Fruit fly (Drosophila melanogaster) whole organism, embryonic: ENCODE measurements around the gene DAAM.

Source experiments
- Aef1 ChIP-seq: fragments of 200-800 bp; sonication (Bioruptor generic); IDR thresholded peaks from 3 replicates; pipeline ENCODE4 v1.3.6; 2022; ENCODE audit warnings: missing biosample characterization, missing genetic modification characterization
- Atf-2 ChIP-seq: fragments of 200-800 bp; sonication (Bioruptor generic); optimal IDR thresholded peaks from 2 replicates; lab custom pipeline; 2016; ENCODE audit warnings: missing biosample characterization, missing genetic modification characterization
- B-H2 ChIP-seq: fragments of 200-800 bp; sonication (Bioruptor generic); optimal IDR thresholded peaks from 2 replicates; lab custom pipeline; 2018; ENCODE audit warnings: missing biosample characterization, mild to moderate bottlenecking, missing genetic modification characterization
- Bgb ChIP-seq: fragments of 200-800 bp; sonication (Bioruptor generic); IDR thresholded peaks from 2 replicates; pipeline ENCODE4 v1.3.6; 2022; ENCODE audit warnings: missing biosample characterization, missing genetic modification characterization; ENCODE audit not compliant: partially characterized antibody
- C15 ChIP-seq: fragments of 200-800 bp; sonication (Bioruptor generic); IDR thresholded peaks from 3 replicates; pipeline ENCODE4 v1.3.6; 2022; ENCODE audit warnings: missing biosample characterization, missing genetic modification characterization
- CG10979 ChIP-seq: fragments of 200-800 bp; sonication (Bioruptor generic); optimal IDR thresholded peaks from 2 replicates; lab custom pipeline; 2018; ENCODE audit warnings: missing biosample characterization, mild to moderate bottlenecking, missing genetic modification characterization, moderate library complexity
- CG11093 ChIP-seq: fragments of 200-800 bp; sonication (Bioruptor generic); IDR thresholded peaks from 3 replicates; pipeline ENCODE4 v1.3.6; 2022; ENCODE audit warnings: missing biosample characterization, missing genetic modification characterization
- CG11398 ChIP-seq: fragments of 200-800 bp; sonication (Bioruptor generic); optimal IDR thresholded peaks from 2 replicates; lab custom pipeline; 2016; ENCODE audit warnings: missing biosample characterization, missing genetic modification characterization
- CG12391 ChIP-seq: fragments of 200-800 bp; sonication (Bioruptor generic); optimal IDR thresholded peaks from 3 replicates; lab custom pipeline; 2018; ENCODE audit warnings: missing biosample characterization, mild to moderate bottlenecking, missing genetic modification characterization, moderate library complexity
- CG14710 ChIP-seq: fragments of 200-800 bp; sonication (Bioruptor generic); optimal IDR thresholded peaks from 3 replicates; lab custom pipeline; 2019; ENCODE audit warnings: missing biosample characterization, mild to moderate bottlenecking, missing genetic modification characterization, moderate library complexity
- CG17186 ChIP-seq: fragments of 200-800 bp; sonication (Bioruptor generic); optimal IDR thresholded peaks from 3 replicates; lab custom pipeline; 2017; ENCODE audit warnings: missing biosample characterization, missing genetic modification reagents, missing genetic modification characterization
- CG18476 ChIP-seq: fragments of 200-800 bp; sonication (Bioruptor generic); optimal IDR thresholded peaks from 2 replicates; lab custom pipeline; 2016; ENCODE audit warnings: missing biosample characterization, mild to moderate bottlenecking, missing genetic modification characterization
- CG2120 ChIP-seq: fragments of 200-800 bp; sonication (Bioruptor generic); optimal IDR thresholded peaks from 3 replicates; lab custom pipeline; 2016; ENCODE audit warnings: missing biosample characterization, missing genetic modification characterization
- CG2129 ChIP-seq: fragments of 200-800 bp; sonication (Bioruptor generic); IDR thresholded peaks from 2 replicates; pipeline ENCODE4 v1.3.6; 2022; ENCODE audit warnings: missing biosample characterization, missing genetic modification characterization; ENCODE audit not compliant: partially characterized antibody
- CG2712 ChIP-seq: fragments of 200-800 bp; optimal IDR thresholded peaks from 3 replicates; lab custom pipeline; 2019; ENCODE audit warnings: missing biosample characterization, mild to moderate bottlenecking, missing genetic modification characterization, moderate library complexity
- CG2889 ChIP-seq: fragments of 200-800 bp; sonication (Bioruptor generic); IDR thresholded peaks from 3 replicates; pipeline ENCODE4 v1.3.6; 2022; ENCODE audit warnings: missing biosample characterization, missing genetic modification characterization
- CG31441 ChIP-seq: fragments of 200-800 bp; sonication (Bioruptor generic); IDR thresholded peaks from 2 replicates; pipeline ENCODE4 v1.3.6; 2022; ENCODE audit warnings: missing biosample characterization, missing genetic modification characterization
- CG5953 ChIP-seq: fragments of 200-800 bp; sonication (Bioruptor generic); IDR thresholded peaks from 2 replicates; pipeline ENCODE4 v1.3.6; 2022; ENCODE audit warnings: missing biosample characterization, missing genetic modification characterization
- CG8478 ChIP-seq: fragments of >200 bp; optimal IDR thresholded peaks from 2 replicates; lab custom pipeline; 2018
- CG9437 ChIP-seq: fragments of 200-800 bp; sonication (Bioruptor generic); optimal IDR thresholded peaks from 2 replicates; lab custom pipeline; 2018; ENCODE audit warnings: missing biosample characterization, mild to moderate bottlenecking, missing genetic modification characterization
- CG9876 ChIP-seq: fragments of 200-800 bp; sonication (Bioruptor generic); optimal IDR thresholded peaks from 2 replicates; lab custom pipeline; 2016; ENCODE audit warnings: missing biosample characterization, missing genetic modification characterization
- Dfd ChIP-seq, 2 experiments: fragments of >200 bp; optimal IDR thresholded peaks; 2 replicates each; lab custom pipeline; 2017; ENCODE audit warnings: missing biosample characterization in 2 of 2, missing genetic modification characterization in 2 of 2
- Ets65A ChIP-seq: fragments of 200-800 bp; sonication (Bioruptor generic); peaks from one replicate; lab custom pipeline; 2016; ENCODE audit warnings: missing biosample characterization, missing genetic modification characterization
- Fer3 ChIP-seq: fragments of 200-800 bp; sonication (Bioruptor generic); optimal IDR thresholded peaks from 2 replicates; lab custom pipeline; 2018; ENCODE audit warnings: missing biosample characterization, mild to moderate bottlenecking, missing genetic modification characterization, moderate library complexity
- HLH54F ChIP-seq: fragments of 200-800 bp; sonication (Bioruptor generic); optimal IDR thresholded peaks from 3 replicates; lab custom pipeline; 2016; ENCODE audit warnings: missing biosample characterization, missing genetic modification characterization
- Hey ChIP-seq: fragments of 200-800 bp; sonication (Bioruptor generic); optimal IDR thresholded peaks from 3 replicates; lab custom pipeline; 2018; ENCODE audit warnings: missing biosample characterization, mild to moderate bottlenecking, missing genetic modification characterization
- Mrtf ChIP-seq: fragments of 200-800 bp; sonication (Bioruptor generic); IDR thresholded peaks from 3 replicates; pipeline ENCODE4 v1.3.6; 2022; ENCODE audit warnings: missing biosample characterization, missing genetic modification characterization
- NC2β ChIP-seq: fragments of 200-800 bp; sonication (Bioruptor generic); optimal IDR thresholded peaks from 2 replicates; lab custom pipeline; 2016; ENCODE audit warnings: missing biosample characterization, missing genetic modification characterization
- Ravus ChIP-seq: fragments of 200-800 bp; sonication (Bioruptor generic); IDR thresholded peaks from 2 replicates; pipeline ENCODE4 v1.3.6; 2022; ENCODE audit warnings: missing biosample characterization, missing genetic modification characterization
- Scr ChIP-seq: fragments of 200-800 bp; sonication (Bioruptor generic); IDR thresholded peaks from 2 replicates; pipeline ENCODE4 v1.3.6; 2022; ENCODE audit warnings: missing biosample characterization, missing genetic modification characterization; ENCODE audit not compliant: partially characterized antibody
- corto ChIP-seq: fragments of 200-800 bp; sonication (Bioruptor generic); optimal IDR thresholded peaks from 2 replicates; lab custom pipeline; 2016; ENCODE audit warnings: missing biosample characterization, mild to moderate bottlenecking, missing genetic modification characterization, moderate library complexity
- crol ChIP-seq: fragments of 200-800 bp; sonication (Bioruptor generic); IDR thresholded peaks from 2 replicates; pipeline ENCODE4 v1.3.6; 2022; ENCODE audit warnings: missing biosample characterization, missing genetic modification characterization
- esg ChIP-seq: fragments of 200-800 bp; sonication (Bioruptor generic); conservative IDR thresholded peaks from 2 replicates; pipeline ENCODE4 v1.3.6; 2022; ENCODE audit warnings: missing biosample characterization, missing genetic modification characterization
- ewg ChIP-seq: fragments of 200-800 bp; sonication (Bioruptor generic); optimal IDR thresholded peaks from 3 replicates; lab custom pipeline; 2017; ENCODE audit warnings: mild to moderate bottlenecking, missing biosample characterization, missing genetic modification reagents, missing genetic modification characterization
- gcm ChIP-seq: fragments of 200-800 bp; sonication (Bioruptor generic); optimal IDR thresholded peaks from 2 replicates; lab custom pipeline; 2019; ENCODE audit warnings: missing biosample characterization, mild to moderate bottlenecking, missing genetic modification characterization, moderate library complexity
- gem ChIP-seq: fragments of 200-800 bp; sonication (Bioruptor generic); optimal IDR thresholded peaks from 2 replicates; lab custom pipeline; 2019; ENCODE audit warnings: missing biosample characterization, mild to moderate bottlenecking, missing genetic modification characterization, moderate library complexity
- ham ChIP-seq: fragments of 200-800 bp; sonication (Bioruptor generic); IDR thresholded peaks from 2 replicates; pipeline ENCODE4 v1.3.6; 2022; ENCODE audit warnings: missing biosample characterization, missing genetic modification characterization
- hkb ChIP-seq, 2 experiments: fragments of 200-800 bp in 1 of 2; fragments of >200 bp in 1 of 2; sonication (Bioruptor generic) in 1 of 2; IDR thresholded peaks in 1 of 2; optimal IDR thresholded peaks in 1 of 2; 2 replicates each; pipeline versions ENCODE4 v1.3.6 to Lab custom; 2017 to 2022; ENCODE audit warnings: missing biosample characterization in 1 of 2, missing genetic modification characterization in 1 of 2
- nau ChIP-seq: fragments of 200-800 bp; sonication (Bioruptor generic); optimal IDR thresholded peaks from 3 replicates; lab custom pipeline; 2017; ENCODE audit warnings: missing biosample characterization, mild to moderate bottlenecking, missing genetic modification characterization, missing genetic modification reagents
- nerfin-2 ChIP-seq: fragments of 200-800 bp; sonication (Bioruptor generic); IDR thresholded peaks from 2 replicates; pipeline ENCODE4 v1.3.6; 2022; ENCODE audit warnings: missing biosample characterization, missing genetic modification characterization; ENCODE audit not compliant: partially characterized antibody
- oc ChIP-seq: fragments of 200-800 bp; sonication (Bioruptor generic); optimal IDR thresholded peaks from 2 replicates; lab custom pipeline; 2018; ENCODE audit warnings: missing biosample characterization, mild to moderate bottlenecking, missing genetic modification characterization, moderate library complexity
- pros ChIP-seq: fragments of 200-800 bp; sonication (Bioruptor generic); optimal IDR thresholded peaks from 3 replicates; lab custom pipeline; 2019; ENCODE audit warnings: missing biosample characterization, mild to moderate bottlenecking, missing genetic modification characterization, moderate library complexity
- rib ChIP-seq: fragments of 200-800 bp; sonication (Bioruptor generic); IDR thresholded peaks from 2 replicates; pipeline ENCODE4 v1.3.6; 2022; ENCODE audit warnings: missing biosample characterization, missing genetic modification characterization
- scrt ChIP-seq: fragments of 200-800 bp; sonication (Bioruptor generic); optimal IDR thresholded peaks from 2 replicates; lab custom pipeline; 2018; ENCODE audit warnings: missing biosample characterization, mild to moderate bottlenecking, missing genetic modification characterization, moderate library complexity
- sim ChIP-seq: fragments of 200-800 bp; sonication (Bioruptor generic); IDR thresholded peaks from 2 replicates; pipeline ENCODE4 v1.3.6; 2022; ENCODE audit warnings: missing biosample characterization, missing genetic modification characterization
- ssp ChIP-seq: fragments of 200-800 bp; sonication (Bioruptor generic); IDR thresholded peaks from 2 replicates; pipeline ENCODE4 v1.3.6; 2022; ENCODE audit warnings: missing biosample characterization, missing genetic modification characterization
- tin ChIP-seq: fragments of 200-800 bp; sonication (Bioruptor generic); optimal IDR thresholded peaks from 3 replicates; lab custom pipeline; 2016; ENCODE audit warnings: missing biosample characterization, missing genetic modification characterization
- tll ChIP-seq, 2 experiments: fragments of 200-800 bp in 1 of 2; fragments of >200 bp in 1 of 2; sonication (Bioruptor generic) in 1 of 2; optimal IDR thresholded peaks; 2 replicates each; lab custom pipeline; 2017 to 2019; ENCODE audit warnings: missing biosample characterization in 2 of 2, missing genetic modification characterization in 2 of 2, mild to moderate bottlenecking in 1 of 2, moderate library complexity in 1 of 2
- trem ChIP-seq: fragments of 200-800 bp; optimal IDR thresholded peaks from 3 replicates; lab custom pipeline; 2019; ENCODE audit warnings: missing biosample characterization, mild to moderate bottlenecking, missing genetic modification characterization, moderate library complexity
- tup ChIP-seq: fragments of 200-800 bp; sonication (Bioruptor generic); optimal IDR thresholded peaks from 2 replicates; lab custom pipeline; 2016; ENCODE audit warnings: missing biosample characterization, mild to moderate bottlenecking, missing genetic modification characterization, moderate library complexity
- vvl ChIP-seq: fragments of 200-800 bp; sonication (Bioruptor generic); IDR thresholded peaks from 2 replicates; pipeline ENCODE4 v1.3.6; 2022; ENCODE audit warnings: missing biosample characterization, missing genetic modification characterization

DAAM gene

DNA sequence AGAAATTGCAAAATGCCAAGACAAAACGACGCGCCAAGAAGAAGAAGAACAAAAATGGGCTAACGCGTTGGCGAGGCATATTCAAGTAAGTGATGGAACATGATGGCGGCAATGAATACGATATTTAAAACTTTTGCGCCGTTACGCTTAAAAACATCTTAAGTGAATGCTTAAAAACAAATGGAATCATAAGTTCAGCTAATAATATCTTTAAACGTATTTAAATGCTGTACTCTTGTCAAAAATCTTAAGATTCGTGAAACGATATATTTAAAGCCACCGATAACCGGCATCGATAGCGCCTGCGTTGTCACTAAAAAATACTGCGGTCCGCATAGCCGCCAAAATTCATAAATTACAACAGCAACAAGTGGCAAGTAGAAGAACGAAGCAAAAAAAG is 82.3 kb downstream of the DAAM start, which contains the start of gene CG11403 (continued):
- peak; percentile 29 for TF ChIP-seq gem
- TF ChIP-seq CG17186 (GFP tag; lab: Kevin White, UChicago) = peak; percentile 59
- peak; percentile 22 for TF ChIP-seq CG2120 (GFP tag; lab: Kevin White, UChicago)
- no peak for TF ChIP-seq Hey
- no peak for TF ChIP-seq Dfd (GFP tag; optimal IDR thresholded peaks at IDR 0.05; lab: Kevin White, UChicago)
- TF ChIP-seq CG2889 (GFP tag; lab: Robert Waterston, UW) = no peak
- TF ChIP-seq nerfin-2 (GFP tag; lab: Robert Waterston, UW) = peak; percentile 44; the same call in 1 of the 2 replicates
- no peak for TF ChIP-seq CG31441 (GFP tag; lab: Robert Waterston, UW)
- no peak for TF ChIP-seq Atf-2 (GFP tag; lab: Kevin White, UChicago)
- TF ChIP-seq Fer3 (tag; lab: Kevin White, UChicago) = no peak
- no peak for TF ChIP-seq CG9437 (GFP tag; lab: Kevin White, UChicago)
- no peak for TF ChIP-seq HLH54F (GFP tag; lab: Kevin White, UChicago)
- peak; percentile 49 for TF ChIP-seq Ets65A (GFP tag; lab: Kevin White, UChicago)
- peak; percentile 5 for TF ChIP-seq NC2β (GFP tag; lab: Kevin White, UChicago)
- TF ChIP-seq CG11398 = no peak
- TF ChIP-seq CG9876 = no peak
- TF ChIP-seq tup = no peak
- TF ChIP-seq CG18476 (GFP tag; lab: Kevin White, UChicago) = no peak
- TF ChIP-seq CG11093 (GFP tag; lab: Robert Waterston, UW) = no peak
- TF ChIP-seq esg (GFP tag; lab: Robert Waterston, UW) = no peak
- TF ChIP-seq ham (GFP tag; lab: Robert Waterston, UW) = no peak
- no peak for TF ChIP-seq vvl (GFP tag; lab: Robert Waterston, UW)
- no peak for TF ChIP-seq B-H2 (GFP tag; lab: Kevin White, UChicago)
- peak; percentile 20 for TF ChIP-seq CG2712 (tag; lab: Kevin White, UChicago)
- TF ChIP-seq oc (tag; lab: Kevin White, UChicago) = no peak
- no peak for TF ChIP-seq CG5953 (GFP tag; lab: Robert Waterston, UW)
- no peak for TF ChIP-seq sim (GFP tag; lab: Robert Waterston, UW)
- TF ChIP-seq tll (GFP tag; optimal IDR thresholded peaks at IDR 0.05; lab: Kevin White, UChicago) = peak in 1 of 2 experiments; percentile 18
- TF ChIP-seq Scr = peak; percentile 93
- peak; percentile 74 for TF ChIP-seq hkb (optimal IDR thresholded peaks at IDR 0.05; lab: Kevin White, UChicago)
- TF ChIP-seq hkb (GFP tag; IDR thresholded peaks at IDR 0.05; lab: Robert Waterston, UW) = no peak
- no peak for TF ChIP-seq Ravus (GFP tag; lab: Robert Waterston, UW)
- TF ChIP-seq nau = no peak
- peak; percentile 66 for TF ChIP-seq CG14710 (tag; lab: Kevin White, UChicago)
- TF ChIP-seq scrt (GFP tag; lab: Kevin White, UChicago) = peak; percentile 85
- TF ChIP-seq Bgb (GFP tag; lab: Robert Waterston, UW) = peak; percentile 64
- TF ChIP-seq Mrtf (GFP tag; lab: Robert Waterston, UW) = no peak
- peak; percentile 34 for TF ChIP-seq CG12391
- no peak for TF ChIP-seq CG8478
- no peak for TF ChIP-seq pros (GFP tag; lab: Kevin White, UChicago)
- TF ChIP-seq rib (GFP tag; lab: Robert Waterston, UW) = no peak
- TF ChIP-seq trem = peak; percentile 63
- TF ChIP-seq crol (GFP tag; lab: Robert Waterston, UW) = no peak
- no peak for TF ChIP-seq gcm
- peak; percentile 83 for TF ChIP-seq CG2129
- TF ChIP-seq ssp = no peak
- TF ChIP-seq C15 (GFP tag; lab: Robert Waterston, UW) = no peak
- peak; percentile 17 for TF ChIP-seq ewg (GFP tag; lab: Kevin White, UChicago)
- no peak for TF ChIP-seq CG10979 (tag; lab: Kevin White, UChicago)
- no peak for TF ChIP-seq corto
- TF ChIP-seq Aef1 = peak; percentile 55; the same call in 2 of the 3 replicates
- no peak for TF ChIP-seq tin
